Worm (Caenorhabditis elegans) whole organism, dauer: ENCODE data around the gene odd-1.

Source experiments
- unc-62 ChIP-seq: sonication (generic microtip); optimal IDR thresholded peaks from 2 replicates; lab custom pipeline; 2017; ENCODE audit warnings: missing biosample characterization, missing genetic modification reagents, missing genetic modification characterization

odd-1 gene

ce11 chrIII:7159246-7159645 is 51.1 kb downstream of the odd-1 start:
- TF ChIP-seq unc-62 (GFP tag; lab: Kevin White, UChicago): no peak
